Worm (Caenorhabditis elegans) whole organism, mixed stage, embryonic: ENCODE measurements around the gene C50F4.10.

Experiments used
- M03D4.4 ChIP-seq: sonication (generic microtip); optimal IDR thresholded peaks from 2 replicates; lab custom pipeline; 2017; ENCODE audit warnings: mild to moderate bottlenecking, missing genetic modification characterization, missing compliant biosample characterization
- bed-3 ChIP-seq: fragments of 200-800 bp; sonication (Bioruptor generic); optimal IDR thresholded peaks from 3 replicates; lab custom pipeline; 2018; ENCODE audit warnings: mild to moderate bottlenecking, missing genetic modification characterization, moderate library complexity, missing compliant biosample characterization
- blmp-1 ChIP-seq: fragments of 150-350 bp; optimal IDR thresholded peaks from 2 replicates; lab custom pipeline; 2014; ENCODE audit warnings: missing biosample characterization, missing genetic modification characterization
- ceh-39 ChIP-seq: fragments of 150-350 bp; optimal IDR thresholded peaks from 2 replicates; lab custom pipeline; 2014; ENCODE audit warnings: missing biosample characterization, missing genetic modification characterization
- ceh-83 ChIP-seq: fragments of 200-800 bp; sonication (Bioruptor generic); optimal IDR thresholded peaks from 2 replicates; lab custom pipeline; 2018; ENCODE audit warnings: mild to moderate bottlenecking, missing genetic modification characterization, missing compliant biosample characterization
- ces-1 ChIP-seq: fragments of 150-350 bp; optimal IDR thresholded peaks from 2 replicates; lab custom pipeline; 2014; ENCODE audit warnings: missing biosample characterization, missing genetic modification reagents, missing genetic modification characterization
- cnd-1 ChIP-seq: fragments of 200-800 bp; sonication (Bioruptor generic); optimal IDR thresholded peaks from 2 replicates; lab custom pipeline; 2018; ENCODE audit warnings: mild to moderate bottlenecking, missing genetic modification characterization, missing compliant biosample characterization
- drap-1 ChIP-seq: fragments of 200-800 bp; sonication (Bioruptor generic); optimal IDR thresholded peaks from 3 replicates; lab custom pipeline; 2018; ENCODE audit warnings: mild to moderate bottlenecking, missing genetic modification characterization, missing compliant biosample characterization
- elt-1 ChIP-seq: sonication (generic microtip); optimal IDR thresholded peaks from 2 replicates; lab custom pipeline; 2017; ENCODE audit warnings: missing genetic modification characterization, mild to moderate bottlenecking, missing compliant biosample characterization, antibody characterized with exemption, moderate library complexity, borderline replicate concordance; ENCODE audit not compliant: insufficient read depth
- elt-3 ChIP-seq: fragments of 150-350 bp; optimal IDR thresholded peaks from 2 replicates; lab custom pipeline; 2014; ENCODE audit warnings: missing biosample characterization, missing genetic modification characterization
- flh-1 ChIP-seq: fragments of 200-800 bp; sonication (Bioruptor generic); optimal IDR thresholded peaks from 2 replicates; lab custom pipeline; 2018; ENCODE audit warnings: mild to moderate bottlenecking, missing genetic modification characterization, moderate library complexity, missing compliant biosample characterization
- hlh-1 ChIP-seq: fragments of 150-350 bp; optimal IDR thresholded peaks from 2 replicates; lab custom pipeline; 2014; ENCODE audit warnings: missing biosample characterization, missing genetic modification reagents, missing genetic modification characterization
- lin-13 ChIP-seq: fragments of 150-350 bp; optimal IDR thresholded peaks from 2 replicates; lab custom pipeline; 2014; ENCODE audit warnings: missing biosample characterization, missing genetic modification characterization
- lin-32 ChIP-seq: fragments of 200-800 bp; sonication (Bioruptor generic); optimal IDR thresholded peaks from 2 replicates; lab custom pipeline; 2018; ENCODE audit warnings: mild to moderate bottlenecking, missing genetic modification characterization, missing compliant biosample characterization
- lsy-2 ChIP-seq: fragments of 150-350 bp; optimal IDR thresholded peaks from 2 replicates; lab custom pipeline; 2014; ENCODE audit warnings: missing biosample characterization, missing genetic modification characterization
- mab-5 ChIP-seq: fragments of 150-350 bp; optimal IDR thresholded peaks from 2 replicates; lab custom pipeline; 2014; ENCODE audit warnings: missing biosample characterization, missing genetic modification characterization
- mls-2 ChIP-seq: sonication (generic microtip); optimal IDR thresholded peaks from 2 replicates; lab custom pipeline; 2016; ENCODE audit warnings: mild to moderate bottlenecking, missing genetic modification characterization, moderate library complexity, missing compliant biosample characterization
- nhr-12 ChIP-seq: fragments of 150-350 bp; optimal IDR thresholded peaks from 2 replicates; lab custom pipeline; 2014; ENCODE audit warnings: missing biosample characterization, missing genetic modification characterization
- nhr-2 ChIP-seq: fragments of 150-350 bp; optimal IDR thresholded peaks from 2 replicates; lab custom pipeline; 2014; ENCODE audit warnings: missing biosample characterization, missing genetic modification characterization
- nhr-237 ChIP-seq: fragments of 150-350 bp; optimal IDR thresholded peaks from 2 replicates; lab custom pipeline; 2014; ENCODE audit warnings: missing biosample characterization, missing genetic modification characterization
- nhr-28 ChIP-seq: fragments of 150-350 bp; optimal IDR thresholded peaks from 2 replicates; lab custom pipeline; 2014; ENCODE audit warnings: missing biosample characterization, missing genetic modification characterization
- nhr-76 ChIP-seq: sonication (generic microtip); optimal IDR thresholded peaks from 2 replicates; lab custom pipeline; 2017; ENCODE audit warnings: missing biosample characterization, missing genetic modification characterization
- pha-4 ChIP-seq: fragments of 150-350 bp; optimal IDR thresholded peaks from 2 replicates; lab custom pipeline; 2018; ENCODE audit warnings: missing biosample characterization, missing genetic modification reagents, missing genetic modification characterization
- sptf-1 ChIP-seq: sonication (generic microtip); optimal IDR thresholded peaks from 2 replicates; lab custom pipeline; 2017; ENCODE audit warnings: mild to moderate bottlenecking, missing genetic modification characterization, moderate library complexity, missing compliant biosample characterization
- tbx-8 ChIP-seq: fragments of 200-800 bp; sonication (Bioruptor generic); optimal IDR thresholded peaks from 2 replicates; lab custom pipeline; 2018; ENCODE audit warnings: mild to moderate bottlenecking, missing genetic modification characterization, moderate library complexity, missing compliant biosample characterization
- unc-120 ChIP-seq: sonication (generic microtip); optimal IDR thresholded peaks from 2 replicates; lab custom pipeline; 2017; ENCODE audit warnings: missing genetic modification characterization, missing compliant biosample characterization; ENCODE audit not compliant: poor library complexity, severe bottlenecking
- unc-39 ChIP-seq: fragments of 150-350 bp; optimal IDR thresholded peaks from 2 replicates; lab custom pipeline; 2014; ENCODE audit warnings: missing biosample characterization, missing genetic modification characterization
- unc-62 ChIP-seq: fragments of 150-350 bp; optimal IDR thresholded peaks from 2 replicates; lab custom pipeline; 2014; ENCODE audit warnings: missing biosample characterization, missing genetic modification reagents, missing genetic modification characterization
- zip-8 ChIP-seq: fragments of 150-350 bp; optimal IDR thresholded peaks from 2 replicates; lab custom pipeline; 2014; ENCODE audit warnings: missing biosample characterization, missing genetic modification characterization

The C50F4.10 gene

DNA sequence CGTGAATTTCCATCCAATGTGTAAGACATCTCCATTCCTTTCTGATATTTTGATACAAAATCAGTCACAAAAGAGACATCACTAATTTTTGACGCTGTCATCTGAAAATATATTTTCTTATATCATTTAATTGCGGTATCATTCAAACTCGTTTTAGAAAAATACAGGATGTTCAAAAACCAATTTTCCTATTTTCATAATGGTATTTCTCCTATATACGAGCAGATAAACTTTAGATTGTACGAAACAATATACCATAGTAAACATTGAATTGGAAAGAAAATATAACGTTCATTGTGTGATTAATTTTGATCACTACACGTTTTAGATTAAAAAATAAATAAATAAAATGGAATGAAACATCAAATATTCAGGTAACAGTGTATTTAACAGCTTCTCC is 10.1 kb upstream of the C50F4.10 start, which contains the start of gene C50F4.16:
C50F4.16 (minus strand) TSS at position 101 of the 400 bp plus-strand sequence.
- TF ChIP-seq nhr-76 (tag; lab: Kevin White, UChicago) (no peak), ceh-39 (tag; lab: Kevin White, UChicago) (no peak)

DNA sequence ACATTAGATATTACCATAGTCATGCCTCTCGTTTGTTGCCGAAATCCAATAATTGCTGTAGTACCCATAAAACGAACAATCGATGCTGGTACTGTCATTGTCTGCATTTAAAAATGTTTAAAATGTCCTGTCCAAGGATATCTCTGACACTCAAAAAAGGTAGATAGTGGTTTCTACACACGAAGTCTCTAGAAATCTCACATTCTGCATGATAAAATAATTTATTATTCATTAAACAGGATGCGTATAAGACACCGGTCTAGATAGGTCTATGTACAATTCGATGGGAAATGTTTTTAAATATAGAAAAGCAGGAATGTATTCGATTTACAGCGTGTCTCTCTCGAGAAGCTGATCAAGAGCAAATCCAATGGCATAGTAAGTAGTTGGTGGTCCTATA is 8.3 kb upstream of the C50F4.10 start, which contains the start of gene C50F4.12:
C50F4.12 (minus strand) TSS at position 101 of the 400 bp plus-strand sequence.
- TF ChIP-seq lin-13 (tag; lab: Kevin White, UChicago) (no peak), unc-39 (tag; lab: Kevin White, UChicago) (no peak), sptf-1 (tag; lab: Kevin White, UChicago) (no peak), mls-2 (no peak), unc-62 (GFP tag; lab: Kevin White, UChicago) (no peak), nhr-76 (tag; lab: Kevin White, UChicago) (no peak), nhr-237 (tag; lab: Kevin White, UChicago) (no peak)
- TF ChIP-seq, all 35 proteins: peak for 0

DNA sequence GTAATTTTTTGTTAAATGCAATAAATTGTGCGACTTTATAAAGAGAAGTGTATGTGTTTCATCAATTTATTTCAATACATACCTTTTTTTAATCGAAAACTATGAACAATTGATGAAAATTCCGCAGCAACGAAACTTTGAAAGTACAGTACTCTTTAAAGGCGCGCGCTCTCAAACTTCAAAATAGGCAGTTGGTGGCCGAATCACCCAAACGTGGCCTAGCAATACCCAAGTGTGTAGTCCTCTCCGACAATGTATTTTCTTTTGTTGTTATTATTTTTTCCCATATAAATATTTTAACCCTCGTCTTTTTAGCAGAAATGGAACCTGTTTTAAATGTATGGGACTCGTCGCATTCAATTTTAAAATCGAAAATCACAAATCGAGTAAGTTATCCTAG is 5.1 kb upstream of the C50F4.10 start, which contains the start of gene C50F4.4:
C50F4.4 (plus strand) TSS at position 267 of the 400 bp plus-strand sequence.
- TF ChIP-seq hlh-1 (tag; lab: Kevin White, UChicago) = no peak
- TF ChIP-seq unc-120 (tag; lab: Kevin White, UChicago) = peak; percentile 34

DNA sequence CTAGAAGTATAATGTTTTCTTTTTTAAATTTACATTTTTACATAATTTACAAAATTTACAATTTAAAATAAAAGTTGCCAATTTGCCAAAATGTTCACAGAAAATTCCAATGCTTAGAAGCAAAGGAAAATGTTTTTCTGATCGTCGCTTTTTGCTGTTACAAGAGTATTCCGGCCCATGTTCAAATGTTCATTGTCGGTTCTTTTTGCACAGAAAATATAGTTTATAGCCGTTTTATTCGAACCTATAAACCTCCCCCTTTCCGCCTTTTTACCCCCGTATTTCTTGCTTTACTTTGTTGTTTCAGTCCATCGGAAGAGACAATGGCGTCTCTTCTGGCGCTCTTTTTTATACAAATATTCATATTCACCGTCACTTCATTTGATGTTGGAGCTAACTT is 3.2 kb upstream of the C50F4.10 start, which contains the start of gene tag-329:
tag-329 (plus strand) TSS at position 301 of the 400 bp plus-strand sequence.
- TF ChIP-seq cnd-1 (no peak), M03D4.4 (no peak), nhr-28 (tag; lab: Kevin White, UChicago) (no peak), drap-1 (no peak), nhr-12 (tag; lab: Kevin White, UChicago) (no peak), nhr-237 (tag; lab: Kevin White, UChicago) (no peak), pha-4 (tag; lab: Kevin White, UChicago) (no peak), mls-2 (no peak)

DNA sequence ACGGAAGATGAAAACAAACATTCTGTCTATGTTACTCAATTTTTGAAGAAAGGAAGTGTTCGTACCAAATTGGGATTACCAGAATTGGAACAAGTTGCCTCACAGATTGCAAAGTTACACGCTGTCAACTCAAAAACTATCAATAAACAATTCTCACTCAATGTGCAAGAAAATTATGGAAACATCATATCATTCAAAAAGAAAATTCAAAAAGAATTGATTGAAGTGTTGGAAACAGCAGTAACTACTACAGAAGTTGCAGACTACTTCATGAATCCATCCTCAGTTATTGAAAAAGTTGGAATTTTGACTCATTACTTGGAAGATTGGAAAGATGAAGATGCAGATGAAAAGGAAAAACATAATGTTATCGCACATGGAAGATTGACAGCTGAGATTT is 3.4 kb downstream of the C50F4.10 start:
- TF ChIP-seq lin-32 (GFP tag; lab: Kevin White, UChicago) (no peak), nhr-76 (tag; lab: Kevin White, UChicago) (no peak)

DNA sequence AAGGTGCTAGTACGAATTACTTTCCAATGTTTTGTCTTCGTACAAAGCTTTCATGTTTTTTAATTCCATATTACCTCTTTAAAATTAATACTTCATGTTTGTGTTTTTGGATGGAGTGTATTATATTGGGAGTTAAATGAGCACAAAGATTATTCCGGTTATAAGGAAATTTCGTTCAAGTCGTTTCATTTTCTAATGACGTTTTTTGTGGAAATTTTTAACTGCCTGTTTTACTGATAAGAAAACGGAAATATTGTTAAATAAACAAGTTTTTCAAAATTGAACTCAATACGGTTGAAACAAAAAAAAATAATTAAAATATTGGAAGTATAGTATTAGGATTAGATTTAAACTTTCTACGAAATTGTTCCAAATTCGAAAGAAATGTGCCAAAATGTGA is 4.0 kb downstream of the C50F4.10 start:
- TF ChIP-seq zip-8 (tag; lab: Kevin White, UChicago) (no peak), elt-1 (tag; lab: Kevin White, UChicago) (no peak), ceh-39 (tag; lab: Kevin White, UChicago) (no peak), sptf-1 (tag; lab: Kevin White, UChicago) (no peak), blmp-1 (tag; lab: Kevin White, UChicago) (no peak), ces-1 (GFP tag; lab: Kevin White, UChicago) (no peak), cnd-1 (no peak), nhr-76 (tag; lab: Kevin White, UChicago) (no peak), tbx-8 (no peak), bed-3 (GFP tag; lab: Kevin White, UChicago) (no peak), ceh-83 (no peak), elt-3 (no peak)

DNA sequence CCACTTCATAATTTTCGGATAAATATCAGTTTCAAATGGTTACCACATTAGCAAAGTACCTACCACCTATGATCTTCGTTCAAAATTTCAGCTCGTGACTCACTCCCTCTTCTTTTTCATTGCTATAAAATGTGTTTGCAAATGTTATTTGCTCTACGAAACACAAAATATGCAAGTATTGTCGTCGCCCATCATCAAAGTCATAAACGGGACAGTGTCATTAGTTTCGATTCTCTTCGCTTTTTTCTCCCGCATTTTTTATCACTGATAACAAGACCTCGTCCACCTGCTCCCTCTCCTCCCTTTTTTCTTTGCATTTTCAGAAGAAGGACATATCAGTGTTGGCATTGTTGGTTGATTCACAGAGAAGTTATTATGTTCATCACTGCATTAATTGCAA is 4.9 kb downstream of the C50F4.10 start, which contains the start of gene C50F4.1:
C50F4.1 (plus strand) TSS at position 324 of the 400 bp plus-strand sequence.
- TF ChIP-seq elt-1 (tag; lab: Kevin White, UChicago) (no peak), mab-5 (tag; lab: Kevin White, UChicago) (no peak), sptf-1 (tag; lab: Kevin White, UChicago) (no peak), nhr-76 (tag; lab: Kevin White, UChicago) (no peak), nhr-12 (tag; lab: Kevin White, UChicago) (no peak), unc-120 (tag; lab: Kevin White, UChicago) (no peak), nhr-237 (tag; lab: Kevin White, UChicago) (no peak), lsy-2 (no peak), bed-3 (GFP tag; lab: Kevin White, UChicago) (no peak), flh-1 (GFP tag; lab: Kevin White, UChicago) (no peak), tbx-8 (no peak), nhr-2 (tag; lab: Kevin White, UChicago) (no peak), ceh-39 (tag; lab: Kevin White, UChicago) (no peak), M03D4.4 (no peak), hlh-1 (tag; lab: Kevin White, UChicago) (no peak)
